Fruit fly (Drosophila melanogaster) whole organism, prepupa: ENCODE data around the gene D.

Source experiments
- Blimp-1 ChIP-seq: fragments of 200-800 bp; sonication (Bioruptor generic); optimal IDR thresholded peaks from 3 replicates; lab custom pipeline; 2017; ENCODE audit warnings: missing biosample characterization, missing genetic modification characterization, mild to moderate bottlenecking, moderate library complexity, missing genetic modification reagents
- CG10631 ChIP-seq: fragments of 200-800 bp; sonication (Bioruptor generic); optimal IDR thresholded peaks from 2 replicates; lab custom pipeline; 2016; ENCODE audit warnings: missing biosample characterization, missing genetic modification characterization
- CG10669 ChIP-seq: fragments of 200-800 bp; sonication (Bioruptor generic); optimal IDR thresholded peaks from 3 replicates; lab custom pipeline; 2018; ENCODE audit warnings: missing biosample characterization, mild to moderate bottlenecking, missing genetic modification characterization, moderate library complexity
- CG11762 ChIP-seq: fragments of 200-800 bp; sonication (Bioruptor generic); optimal IDR thresholded peaks from 3 replicates; lab custom pipeline; 2016; ENCODE audit warnings: missing biosample characterization, missing genetic modification characterization; ENCODE audit not compliant: insufficient read depth
- CG11902 ChIP-seq: fragments of 200-800 bp; sonication (Bioruptor generic); optimal IDR thresholded peaks from 3 replicates; lab custom pipeline; 2016; ENCODE audit warnings: missing biosample characterization, missing genetic modification characterization
- CG1621 ChIP-seq: fragments of 200-800 bp; sonication (Bioruptor generic); optimal IDR thresholded peaks from 3 replicates; lab custom pipeline; 2018; ENCODE audit warnings: missing biosample characterization, mild to moderate bottlenecking, missing genetic modification characterization
- CG16779 ChIP-seq: fragments of 200-800 bp; sonication (Bioruptor generic); optimal IDR thresholded peaks from 3 replicates; lab custom pipeline; 2017; ENCODE audit warnings: missing biosample characterization, mild to moderate bottlenecking, missing genetic modification characterization
- CG3032 ChIP-seq: fragments of 200-800 bp; optimal IDR thresholded peaks from 2 replicates; lab custom pipeline; 2019; ENCODE audit warnings: missing biosample characterization, mild to moderate bottlenecking, missing genetic modification characterization, moderate library complexity
- CG31627 ChIP-seq: fragments of 200-800 bp; sonication (Bioruptor generic); optimal IDR thresholded peaks from 3 replicates; lab custom pipeline; 2016; ENCODE audit warnings: missing biosample characterization, missing genetic modification characterization
- CG34406 ChIP-seq: fragments of 200-800 bp; sonication (Bioruptor generic); optimal IDR thresholded peaks from 3 replicates; lab custom pipeline; 2016; ENCODE audit warnings: missing biosample characterization, missing genetic modification characterization
- CG3919 ChIP-seq: fragments of 200-800 bp; sonication (Bioruptor generic); optimal IDR thresholded peaks from 3 replicates; lab custom pipeline; 2016; ENCODE audit warnings: missing biosample characterization, missing genetic modification characterization
- CG6163 ChIP-seq: fragments of 200-800 bp; sonication (Bioruptor generic); IDR thresholded peaks from 3 replicates; pipeline ENCODE4 v1.3.6; 2022; ENCODE audit warnings: missing biosample characterization, missing genetic modification characterization
- CG6792 ChIP-seq: fragments of 200-800 bp; sonication (Bioruptor generic); optimal IDR thresholded peaks from 3 replicates; lab custom pipeline; 2016; ENCODE audit warnings: missing biosample characterization, missing genetic modification characterization
- CG6808 ChIP-seq: fragments of 200-800 bp; sonication (Bioruptor generic); optimal IDR thresholded peaks from 3 replicates; lab custom pipeline; 2017; ENCODE audit warnings: missing biosample characterization, missing genetic modification characterization, mild to moderate bottlenecking, moderate library complexity, missing genetic modification reagents
- CG6854 ChIP-seq: fragments of 200-800 bp; sonication (Bioruptor generic); optimal IDR thresholded peaks from 2 replicates; lab custom pipeline; 2017; ENCODE audit warnings: missing biosample characterization, mild to moderate bottlenecking, missing genetic modification characterization
- CG7368 ChIP-seq: fragments of 200-800 bp; sonication (Bioruptor generic); optimal IDR thresholded peaks from 3 replicates; lab custom pipeline; 2016; ENCODE audit warnings: missing biosample characterization, missing genetic modification characterization
- CG8319 ChIP-seq: fragments of 200-800 bp; sonication (Bioruptor generic); optimal IDR thresholded peaks from 3 replicates; lab custom pipeline; 2016; ENCODE audit warnings: missing biosample characterization, missing genetic modification characterization
- CG8632 ChIP-seq: fragments of 200-800 bp; sonication (Bioruptor generic); optimal IDR thresholded peaks from 3 replicates; lab custom pipeline; 2016; ENCODE audit warnings: missing biosample characterization, missing genetic modification characterization
- CG9139 ChIP-seq: fragments of 200-800 bp; sonication (Bioruptor generic); optimal IDR thresholded peaks from 3 replicates; lab custom pipeline; 2017; ENCODE audit warnings: missing biosample characterization, mild to moderate bottlenecking, missing genetic modification characterization
- Eip75B ChIP-seq: fragments of 200-800 bp; sonication (Bioruptor generic); optimal IDR thresholded peaks from 3 replicates; lab custom pipeline; 2016; ENCODE audit warnings: missing biosample characterization, missing genetic modification characterization
- Eip78C ChIP-seq: fragments of 200-800 bp; sonication (Bioruptor generic); peaks from one replicate; lab custom pipeline; 2016; ENCODE audit warnings: missing biosample characterization, missing genetic modification characterization
- Ets21C ChIP-seq: fragments of 200-800 bp; sonication (Bioruptor generic); optimal IDR thresholded peaks from 3 replicates; lab custom pipeline; 2016; ENCODE audit warnings: missing biosample characterization, missing genetic modification characterization
- Ets96B ChIP-seq: fragments of 200-800 bp; optimal IDR thresholded peaks from 2 replicates; lab custom pipeline; 2019; ENCODE audit warnings: missing biosample characterization, mild to moderate bottlenecking, missing genetic modification characterization, moderate library complexity
- Gug ChIP-seq: fragments of 200-800 bp; sonication (Bioruptor generic); IDR thresholded peaks from 2 replicates; pipeline ENCODE4 v1.3.6; 2022; ENCODE audit warnings: missing biosample characterization, missing genetic modification characterization
- Hr38 ChIP-seq: sonication (Bioruptor generic); optimal IDR thresholded peaks from 2 replicates; lab custom pipeline; 2016; ENCODE audit warnings: missing biosample characterization, missing genetic modification characterization
- Hr39 ChIP-seq: fragments of 200-800 bp; sonication (Bioruptor generic); optimal IDR thresholded peaks from 2 replicates; lab custom pipeline; 2016; ENCODE audit warnings: missing biosample characterization, missing genetic modification characterization
- Hr4 ChIP-seq: fragments of 200-800 bp; sonication (Bioruptor generic); optimal IDR thresholded peaks from 3 replicates; lab custom pipeline; 2016; ENCODE audit warnings: missing biosample characterization, missing genetic modification characterization
- Met ChIP-seq: fragments of 200-800 bp; sonication (Bioruptor generic); optimal IDR thresholded peaks from 3 replicates; lab custom pipeline; 2016; ENCODE audit warnings: missing biosample characterization, missing genetic modification characterization
- OdsH ChIP-seq: fragments of 200-800 bp; sonication (Bioruptor generic); optimal IDR thresholded peaks from 3 replicates; lab custom pipeline; 2016; ENCODE audit warnings: missing biosample characterization, missing genetic modification characterization
- Sox102F ChIP-seq: fragments of 200-800 bp; sonication (Bioruptor generic); optimal IDR thresholded peaks from 2 replicates; lab custom pipeline; 2016; ENCODE audit warnings: missing biosample characterization, mild to moderate bottlenecking, missing genetic modification characterization
- Sox15 ChIP-seq: fragments of 200-800 bp; sonication (Bioruptor generic); optimal IDR thresholded peaks from 3 replicates; lab custom pipeline; 2016; ENCODE audit warnings: missing biosample characterization, missing genetic modification characterization
- achi ChIP-seq: fragments of 200-800 bp; sonication (Bioruptor generic); optimal IDR thresholded peaks from 3 replicates; lab custom pipeline; 2016; ENCODE audit warnings: missing biosample characterization, missing genetic modification characterization
- acj6 ChIP-seq: fragments of 200-800 bp; sonication (Bioruptor generic); optimal IDR thresholded peaks from 3 replicates; lab custom pipeline; 2016; ENCODE audit warnings: missing biosample characterization, missing genetic modification characterization
- dsx ChIP-seq: fragments of 200-800 bp; optimal IDR thresholded peaks from 3 replicates; lab custom pipeline; 2019; ENCODE audit warnings: missing biosample characterization, mild to moderate bottlenecking, missing genetic modification characterization, moderate library complexity; ENCODE audit not compliant: poor library complexity, severe bottlenecking
- eg ChIP-seq: fragments of 200-800 bp; sonication (Bioruptor generic); IDR thresholded peaks from 3 replicates; pipeline ENCODE4 v1.3.6; 2022; ENCODE audit warnings: missing biosample characterization, missing genetic modification characterization
- esn ChIP-seq: fragments of 200-800 bp; sonication (Bioruptor generic); optimal IDR thresholded peaks from 2 replicates; lab custom pipeline; 2016; ENCODE audit warnings: missing biosample characterization, mild to moderate bottlenecking, missing genetic modification characterization, moderate library complexity
- fd59A ChIP-seq: fragments of 200-800 bp; sonication (Bioruptor generic); optimal IDR thresholded peaks from 2 replicates; lab custom pipeline; 2017; ENCODE audit warnings: missing biosample characterization, mild to moderate bottlenecking, missing genetic modification characterization, missing genetic modification reagents
- fd85E ChIP-seq: fragments of 200-800 bp; sonication (Bioruptor generic); optimal IDR thresholded peaks from 3 replicates; lab custom pipeline; 2016; ENCODE audit warnings: missing biosample characterization, missing genetic modification characterization
- fkh ChIP-seq: fragments of 200-800 bp; sonication (Bioruptor generic); optimal IDR thresholded peaks from 3 replicates; lab custom pipeline; 2017; ENCODE audit warnings: missing biosample characterization, mild to moderate bottlenecking, missing genetic modification characterization, moderate library complexity
- net ChIP-seq: fragments of 200-800 bp; sonication (Bioruptor generic); optimal IDR thresholded peaks from 3 replicates; lab custom pipeline; 2016; ENCODE audit warnings: missing biosample characterization, missing genetic modification characterization
- pdm3 ChIP-seq: fragments of 200-800 bp; sonication (Bioruptor generic); optimal IDR thresholded peaks from 3 replicates; lab custom pipeline; 2016; ENCODE audit warnings: missing biosample characterization, missing genetic modification characterization
- salr ChIP-seq, 2 experiments: fragments of 200-800 bp; sonication (Bioruptor generic); optimal IDR thresholded peaks; 3 replicates each; lab custom pipeline; 2016 to 2018; ENCODE audit warnings: missing biosample characterization in 2 of 2, missing genetic modification characterization in 2 of 2, mild to moderate bottlenecking in 1 of 2
- spab ChIP-seq: fragments of 200-800 bp; sonication (Bioruptor generic); optimal IDR thresholded peaks from 2 replicates; lab custom pipeline; 2017; ENCODE audit warnings: missing biosample characterization, mild to moderate bottlenecking, missing genetic modification characterization, missing genetic modification reagents
- ss ChIP-seq, 2 experiments: fragments of 200-800 bp; sonication (Bioruptor generic); optimal IDR thresholded peaks; 2 replicates in 1 of 2; 3 replicates in 1 of 2; lab custom pipeline; 2017 to 2018; ENCODE audit warnings: mild to moderate bottlenecking in 2 of 2, missing biosample characterization in 2 of 2, missing genetic modification characterization in 2 of 2, moderate library complexity in 1 of 2
- topi ChIP-seq: fragments of 200-800 bp; sonication (Bioruptor generic); optimal IDR thresholded peaks from 3 replicates; lab custom pipeline; 2016; ENCODE audit warnings: missing biosample characterization, missing genetic modification characterization

Gene D

DNA sequence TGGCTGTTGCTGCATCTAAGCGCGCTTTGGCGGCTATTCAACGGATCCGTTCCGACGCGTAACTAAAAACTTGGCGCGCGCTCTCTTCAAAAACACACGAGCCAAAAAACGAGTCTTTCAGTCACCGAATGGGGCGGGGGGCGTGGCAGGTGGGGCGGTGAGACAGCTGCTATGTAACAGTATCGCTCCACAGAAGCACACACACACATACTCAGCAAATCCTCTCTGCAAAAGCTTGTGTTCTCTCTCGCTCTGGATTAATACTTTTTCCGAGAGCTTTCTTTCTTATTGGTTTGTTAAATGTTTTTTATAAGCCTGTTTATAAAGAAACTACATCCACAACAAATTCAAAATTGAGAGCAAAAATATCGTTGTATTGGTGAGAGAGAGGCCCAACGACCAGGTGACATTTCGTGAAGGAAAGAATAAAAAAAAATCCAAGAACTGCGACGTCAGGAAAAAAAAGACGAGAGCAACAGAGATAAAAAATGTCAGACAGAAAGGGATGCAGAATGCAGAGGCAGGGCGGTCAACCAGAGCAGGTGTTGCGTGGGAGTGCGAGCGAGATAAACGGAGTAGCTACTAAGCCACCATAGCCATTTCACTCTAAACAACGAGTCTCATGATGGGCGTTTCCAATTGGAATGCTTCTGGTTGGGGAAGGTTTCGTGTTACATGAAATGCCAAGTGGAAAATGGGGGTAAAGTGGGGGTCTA, 47.0 kb downstream of the D start, which contains the start of gene Sox21b:
Sox21b (minus strand) TSS at position 51 of the 716 bp plus-strand sequence.
- peak; percentile 5 for TF ChIP-seq CG7368 (GFP tag; lab: Kevin White, UChicago)
- peak; percentile 72; the same call in 2 of the 3 replicates for TF ChIP-seq eg (GFP tag; lab: Robert Waterston, UW)
- no peak for TF ChIP-seq CG11902 (GFP tag; lab: Kevin White, UChicago)
- TF ChIP-seq Eip75B (GFP tag; lab: Kevin White, UChicago) = peak; percentile 57
- no peak for TF ChIP-seq fd85E (GFP tag; lab: Kevin White, UChicago)
- peak; percentile 56 for TF ChIP-seq spab
- peak; percentile 41 for TF ChIP-seq achi (GFP tag; lab: Kevin White, UChicago)
- TF ChIP-seq CG8632 = peak; percentile 45
- TF ChIP-seq CG10631 (GFP tag; lab: Kevin White, UChicago) = peak; percentile 15
- peak; percentile 39 for TF ChIP-seq salr (GFP tag; optimal IDR thresholded peaks at IDR 0.05; lab: Kevin White, UChicago)
- TF ChIP-seq net (GFP tag; lab: Kevin White, UChicago) = peak; percentile 61
- TF ChIP-seq Met (GFP tag; lab: Kevin White, UChicago) = peak; percentile 42
- no peak for TF ChIP-seq Hr39 (GFP tag; lab: Kevin White, UChicago)
- TF ChIP-seq CG1621 (tag; lab: Kevin White, UChicago) = peak; percentile 57
- no peak for TF ChIP-seq CG6854 (GFP tag; lab: Kevin White, UChicago)
- TF ChIP-seq Ets96B (tag; lab: Kevin White, UChicago) = peak; percentile 64
- TF ChIP-seq pdm3 (GFP tag; lab: Kevin White, UChicago) = peak; percentile 43
- TF ChIP-seq CG11762 (GFP tag; lab: Kevin White, UChicago) = peak; percentile 42
- TF ChIP-seq Hr4 = no peak
- TF ChIP-seq dsx = peak; percentile 34
- peak; percentile 7 for TF ChIP-seq OdsH (GFP tag; lab: Kevin White, UChicago)
- peak; percentile 48 for TF ChIP-seq CG6792 (GFP tag; lab: Kevin White, UChicago)
- peak; percentile 43 for TF ChIP-seq fd59A (GFP tag; lab: Kevin White, UChicago)
- TF ChIP-seq esn (GFP tag; lab: Kevin White, UChicago) = peak; percentile 51
- TF ChIP-seq CG3032 = peak; percentile 57
- peak; percentile 47 for TF ChIP-seq fkh (GFP tag; lab: Kevin White, UChicago)
- TF ChIP-seq CG6808 (GFP tag; lab: Kevin White, UChicago) = peak; percentile 71
- peak; percentile 29 for TF ChIP-seq Blimp-1 (GFP tag; lab: Kevin White, UChicago)
- TF ChIP-seq Eip78C = peak; percentile 74
- peak; percentile 53 for TF ChIP-seq CG9139
- peak; percentile 24 for TF ChIP-seq CG16779
- peak; percentile 87 for TF ChIP-seq CG6163 (GFP tag; lab: Robert Waterston, UW)
- TF ChIP-seq Gug (GFP tag; lab: Robert Waterston, UW) = no peak
- no peak for TF ChIP-seq Sox15 (GFP tag; lab: Kevin White, UChicago)
- no peak for TF ChIP-seq CG31627 (GFP tag; lab: Kevin White, UChicago)
- TF ChIP-seq Hr38 (GFP tag; lab: Kevin White, UChicago) = no peak
- peak; percentile 31 for TF ChIP-seq CG34406 (GFP tag; lab: Kevin White, UChicago)
- no peak for TF ChIP-seq topi
- peak; percentile 25 for TF ChIP-seq CG8319 (GFP tag; lab: Kevin White, UChicago)
- TF ChIP-seq Ets21C (GFP tag; lab: Kevin White, UChicago) = no peak
- peak; percentile 52 for TF ChIP-seq CG10669 (GFP tag; lab: Kevin White, UChicago)
- peak; percentile 23 for TF ChIP-seq acj6 (GFP tag; lab: Kevin White, UChicago)
- peak; percentile 52 for TF ChIP-seq Sox102F (GFP tag; lab: Kevin White, UChicago)
- TF ChIP-seq ss (GFP tag; optimal IDR thresholded peaks at IDR 0.05; lab: Kevin White, UChicago) = peak; percentile 74 to 83
- peak; percentile 52 for TF ChIP-seq CG3919 (GFP tag; lab: Kevin White, UChicago)
